Worm (Caenorhabditis elegans): ENCODE results near the gene abts-2.

ce11 chrX:11551808-11552207 is 33.7 kb upstream of the abts-2 start:
- no peak for TF ChIP-seq ref-1 (GFP tag; conservative IDR thresholded peaks at IDR 0.05)
- TF ChIP-seq ztf-29 (GFP tag; IDR thresholded peaks at IDR 0.05), result no peak
- no peak for TF ChIP-seq med-1 (GFP tag; optimal IDR thresholded peaks at IDR 0.05; ENCODE audit: insufficient read depth)
- no peak for TF ChIP-seq tab-1 (GFP tag; IDR thresholded peaks at IDR 0.05)
- TF ChIP-seq flt-1 (GFP tag; IDR thresholded peaks at IDR 0.05), result no peak
- no peak for TF ChIP-seq cog-1 (tag; optimal IDR thresholded peaks at IDR 0.05)
- TF ChIP-seq ztf-23 (GFP tag; IDR thresholded peaks at IDR 0.05), result no peak
